Worm (Caenorhabditis elegans): ENCODE measurements around the gene Y53F4B.5.

ce11 chrII:15005118-15005517 is 21.3 kb upstream of the Y53F4B.5 start:
- TF ChIP-seq lsy-2 (tag; optimal IDR thresholded peaks at IDR 0.05) = no peak
- TF ChIP-seq nhr-76 (tag; optimal IDR thresholded peaks at IDR 0.05) = no peak
- no peak for TF ChIP-seq ceh-43 (GFP tag; optimal IDR thresholded peaks at IDR 0.05)
- TF ChIP-seq drap-1 (GFP tag; optimal IDR thresholded peaks at IDR 0.05) = no peak
